Fruit fly (Drosophila melanogaster) whole organism, wandering third instar larva: ENCODE measurements around the gene sloth1.

Experiments
- Dfd ChIP-seq: fragments of >200 bp; optimal IDR thresholded peaks from 2 replicates; lab custom pipeline; 2017; ENCODE audit warnings: missing biosample characterization, missing genetic modification characterization
- Hnf4 ChIP-seq: fragments of 200-800 bp; sonication (Bioruptor generic); optimal IDR thresholded peaks from 2 replicates; lab custom pipeline; 2016; ENCODE audit warnings: missing biosample characterization, mild to moderate bottlenecking, missing genetic modification characterization
- Hr83 ChIP-seq: fragments of 200-300 bp; sonication (Bioruptor generic); optimal IDR thresholded peaks from 2 replicates; lab custom pipeline; 2016; ENCODE audit warnings: missing biosample characterization, mild to moderate bottlenecking, missing genetic modification characterization, moderate library complexity; ENCODE audit not compliant: poor library complexity, severe bottlenecking
- Rel ChIP-seq, 2 experiments: fragments of 200-800 bp; sonication (Bioruptor generic) in 1 of 2; optimal IDR thresholded peaks; 2 replicates in 1 of 2; 3 replicates in 1 of 2; lab custom pipeline; 2016 to 2019; ENCODE audit warnings: mild to moderate bottlenecking in 2 of 2, missing biosample characterization in 2 of 2, missing genetic modification characterization in 2 of 2, moderate library complexity in 1 of 2
- Sp1 ChIP-seq: fragments of 200-800 bp; sonication (Bioruptor generic); optimal IDR thresholded peaks from 3 replicates; lab custom pipeline; 2019; ENCODE audit warnings: missing biosample characterization, mild to moderate bottlenecking, missing genetic modification characterization, moderate library complexity
- dsf ChIP-seq: sonication (Bioruptor generic); optimal IDR thresholded peaks from 2 replicates; lab custom pipeline; 2016; ENCODE audit warnings: missing biosample characterization, missing genetic modification characterization, borderline replicate concordance
- fru ChIP-seq: fragments of 200-800 bp; sonication (Bioruptor generic); optimal IDR thresholded peaks from 3 replicates; lab custom pipeline; 2016; ENCODE audit warnings: missing biosample characterization, mild to moderate bottlenecking, missing genetic modification characterization
- lola ChIP-seq: fragments of >200 bp; optimal IDR thresholded peaks from 2 replicates; lab custom pipeline; 2017; ENCODE audit warnings: missing biosample characterization, missing genetic modification characterization
- psq ChIP-seq: fragments of 200-800 bp; sonication (Bioruptor generic); optimal IDR thresholded peaks from 3 replicates; lab custom pipeline; 2017; ENCODE audit warnings: missing biosample characterization, mild to moderate bottlenecking, missing genetic modification characterization, moderate library complexity
- rgr ChIP-seq: fragments of 200-800 bp; sonication (Bioruptor generic); optimal IDR thresholded peaks from 3 replicates; lab custom pipeline; 2016; ENCODE audit warnings: missing biosample characterization, mild to moderate bottlenecking, missing genetic modification characterization
- tai ChIP-seq: sonication (Bioruptor generic); optimal IDR thresholded peaks from 2 replicates; lab custom pipeline; 2016; ENCODE audit warnings: missing biosample characterization, missing genetic modification characterization
- usp ChIP-seq: fragments of >200 bp; optimal IDR thresholded peaks from 2 replicates; lab custom pipeline; 2017; ENCODE audit warnings: missing biosample characterization, missing genetic modification characterization

DNA sequence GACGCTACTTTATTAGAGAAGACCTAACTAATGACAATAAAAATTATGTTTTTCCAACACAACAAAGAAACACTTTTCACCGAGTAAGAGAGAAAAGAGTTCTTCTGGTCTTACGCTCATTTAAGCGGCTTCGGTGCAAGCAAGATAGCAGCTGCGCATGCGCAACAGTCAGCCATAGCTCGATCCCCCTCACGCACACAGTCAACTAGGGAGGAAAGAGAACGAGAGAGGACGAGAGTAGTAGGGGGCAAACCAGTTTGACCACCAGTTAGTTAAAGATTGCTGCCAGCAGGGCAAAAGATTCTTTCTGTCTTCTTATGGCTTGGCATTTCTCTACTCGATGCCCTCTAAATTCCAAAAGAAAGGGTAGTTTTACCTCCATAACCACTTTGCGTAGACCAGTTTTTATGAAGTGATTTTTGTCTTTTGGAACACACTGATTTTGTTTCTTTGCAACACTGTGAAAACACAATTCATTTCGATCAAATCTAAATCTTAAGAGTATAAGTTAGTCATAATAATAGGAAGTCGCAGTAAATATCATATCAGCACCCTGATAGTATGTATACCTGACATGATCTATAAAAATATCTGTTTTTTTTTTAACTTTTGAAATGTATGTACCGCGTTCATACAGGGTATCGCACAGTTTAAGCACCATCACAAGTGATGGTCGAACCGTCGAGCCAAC is 10.6 kb upstream of the sloth1 start:
- TF ChIP-seq Rel (GFP tag; optimal IDR thresholded peaks at IDR 0.05; lab: Kevin White, UChicago) (no peak), Rel (tag; optimal IDR thresholded peaks at IDR 0.05; lab: Kevin White, UChicago) (no peak), psq (GFP tag; lab: Kevin White, UChicago) (peak; percentile 55), Hnf4 (GFP tag; lab: Kevin White, UChicago) (no peak), rgr (no peak), Dfd (GFP tag; lab: Kevin White, UChicago) (no peak), fru (GFP tag; lab: Kevin White, UChicago) (peak; percentile 57), Hr83 (GFP tag; lab: Kevin White, UChicago) (no peak), dsf (GFP tag; lab: Kevin White, UChicago) (no peak), tai (GFP tag; lab: Kevin White, UChicago) (peak; percentile 25), usp (GFP tag; lab: Kevin White, UChicago) (no peak), Sp1 (GFP tag; lab: Kevin White, UChicago) (peak; percentile 29), lola (no peak)
